Fruit fly (Drosophila melanogaster) whole organism, embryonic: ENCODE results near the gene shams.

Experiments
- BEAF-32 ChIP-seq: fragments of 200-800 bp; sonication (Bioruptor generic); optimal IDR thresholded peaks from 3 replicates; lab custom pipeline; 2017; ENCODE audit warnings: missing biosample characterization, missing genetic modification characterization, mild to moderate bottlenecking, moderate library complexity, missing genetic modification reagents
- CG10321 ChIP-seq: fragments of 200-800 bp; sonication (Bioruptor generic); IDR thresholded peaks from 2 replicates; pipeline ENCODE4 v1.3.6; 2022; ENCODE audit warnings: missing biosample characterization, missing genetic modification characterization
- CG11695 ChIP-seq: fragments of 200-800 bp; sonication (Bioruptor generic); IDR thresholded peaks from 3 replicates; pipeline ENCODE4 v1.3.6; 2022; ENCODE audit warnings: missing biosample characterization, missing genetic modification characterization
- CG12769 ChIP-seq: fragments of 200-800 bp; sonication (Bioruptor generic); optimal IDR thresholded peaks from 2 replicates; lab custom pipeline; 2019; ENCODE audit warnings: missing biosample characterization, mild to moderate bottlenecking, missing genetic modification characterization, moderate library complexity
- CG13287 ChIP-seq: fragments of 200-800 bp; sonication (Bioruptor generic); IDR thresholded peaks from 2 replicates; pipeline ENCODE4 v1.3.6; 2022; ENCODE audit warnings: missing biosample characterization, missing genetic modification characterization; ENCODE audit not compliant: partially characterized antibody
- CG1647 ChIP-seq: fragments of 200-800 bp; sonication (Bioruptor generic); optimal IDR thresholded peaks from 3 replicates; lab custom pipeline; 2016; ENCODE audit warnings: missing biosample characterization, missing genetic modification characterization
- CG18764 ChIP-seq: fragments of 200-800 bp; sonication (Bioruptor generic); optimal IDR thresholded peaks from 3 replicates; lab custom pipeline; 2016; ENCODE audit warnings: missing biosample characterization, missing genetic modification characterization
- CG2129 ChIP-seq: fragments of 200-800 bp; sonication (Bioruptor generic); IDR thresholded peaks from 2 replicates; pipeline ENCODE4 v1.3.6; 2022; ENCODE audit warnings: missing biosample characterization, missing genetic modification characterization; ENCODE audit not compliant: partially characterized antibody
- CG30020 ChIP-seq: fragments of 200-800 bp; optimal IDR thresholded peaks from 2 replicates; lab custom pipeline; 2019; ENCODE audit warnings: missing biosample characterization, mild to moderate bottlenecking, missing genetic modification characterization, moderate library complexity
- CG30403 ChIP-seq: fragments of 200-800 bp; sonication (Bioruptor generic); optimal IDR thresholded peaks from 3 replicates; lab custom pipeline; 2016; ENCODE audit warnings: missing biosample characterization, missing genetic modification characterization
- CG34422 ChIP-seq: fragments of 200-800 bp; sonication (Bioruptor generic); IDR thresholded peaks from 3 replicates; pipeline ENCODE4 v1.3.6; 2022; ENCODE audit warnings: missing biosample characterization, missing genetic modification characterization
- CG3847 ChIP-seq: fragments of 200-800 bp; sonication (Bioruptor generic); IDR thresholded peaks from 2 replicates; pipeline ENCODE4 v1.3.6; 2022; ENCODE audit warnings: missing biosample characterization, missing genetic modification characterization
- CG7963 ChIP-seq: fragments of 200-800 bp; sonication (Bioruptor generic); IDR thresholded peaks from 3 replicates; pipeline ENCODE4 v1.3.6; 2022; ENCODE audit warnings: missing biosample characterization, missing genetic modification characterization; ENCODE audit not compliant: partially characterized antibody
- CHES-1-like ChIP-seq: fragments of 200-800 bp; sonication (Bioruptor generic); optimal IDR thresholded peaks from 2 replicates; lab custom pipeline; 2016; ENCODE audit warnings: missing biosample characterization, missing genetic modification characterization
- CrebB ChIP-seq: fragments of 200-800 bp; sonication (Bioruptor generic); optimal IDR thresholded peaks from 3 replicates; lab custom pipeline; 2018; ENCODE audit warnings: missing biosample characterization, mild to moderate bottlenecking, missing genetic modification characterization
- Dip2 ChIP-seq: fragments of 200-800 bp; sonication (Bioruptor generic); IDR thresholded peaks from 2 replicates; pipeline ENCODE4 v1.3.6; 2022; ENCODE audit warnings: missing biosample characterization, missing genetic modification characterization
- Dip3 ChIP-seq: fragments of 200-800 bp; sonication (Bioruptor generic); optimal IDR thresholded peaks from 3 replicates; lab custom pipeline; 2016; ENCODE audit warnings: missing biosample characterization, missing genetic modification characterization
- Dref ChIP-seq: fragments of 200-800 bp; sonication (Bioruptor generic); IDR thresholded peaks from 2 replicates; pipeline ENCODE4 v1.3.6; 2022; ENCODE audit warnings: missing biosample characterization, missing genetic modification characterization
- E2f2 ChIP-seq: fragments of 200-800 bp; sonication (Bioruptor generic); IDR thresholded peaks from 2 replicates; pipeline ENCODE4 v1.3.6; 2022; ENCODE audit warnings: missing biosample characterization, missing genetic modification characterization
- HLH3B ChIP-seq: fragments of 200-800 bp; sonication (Bioruptor generic); IDR thresholded peaks from 2 replicates; pipeline ENCODE4 v1.3.6; 2022; ENCODE audit warnings: missing biosample characterization, missing genetic modification characterization
- HLH4C ChIP-seq: fragments of 200-800 bp; sonication (Bioruptor generic); IDR thresholded peaks from 3 replicates; pipeline ENCODE4 v1.3.6; 2022; ENCODE audit warnings: missing biosample characterization, missing genetic modification characterization; ENCODE audit not compliant: partially characterized antibody
- MBD-R2 ChIP-seq: fragments of 200-800 bp; sonication (Bioruptor generic); IDR thresholded peaks from 2 replicates; pipeline ENCODE4 v1.3.6; 2022; ENCODE audit warnings: missing biosample characterization, missing genetic modification characterization
- Opbp ChIP-seq: fragments of 200-800 bp; sonication (Bioruptor generic); IDR thresholded peaks from 3 replicates; pipeline ENCODE4 v1.3.6; 2022; ENCODE audit warnings: missing biosample characterization, missing genetic modification characterization; ENCODE audit not compliant: partially characterized antibody
- Rfx ChIP-seq: fragments of 200-800 bp; sonication (Bioruptor generic); IDR thresholded peaks from 2 replicates; pipeline ENCODE4 v1.3.6; 2022; ENCODE audit warnings: missing biosample characterization, missing genetic modification characterization
- Side ChIP-seq: fragments of 200-800 bp; sonication (Bioruptor generic); optimal IDR thresholded peaks from 2 replicates; lab custom pipeline; 2016; ENCODE audit warnings: missing biosample characterization, missing genetic modification characterization
- Sox100B ChIP-seq: fragments of 200-800 bp; sonication (Bioruptor generic); optimal IDR thresholded peaks from 3 replicates; lab custom pipeline; 2018; ENCODE audit warnings: missing biosample characterization, mild to moderate bottlenecking, missing genetic modification characterization
- Stat92E ChIP-seq, 3 experiments: fragments of >200 bp in 2 of 3; fragments of 200-800 bp in 1 of 3; sonication (Bioruptor generic) in 1 of 3; optimal IDR thresholded peaks; 2 replicates each; lab custom pipeline; 2017 to 2019; ENCODE audit warnings: missing biosample characterization in 3 of 3, missing genetic modification characterization in 3 of 3, mild to moderate bottlenecking in 1 of 3, moderate library complexity in 1 of 3
- amos ChIP-seq: fragments of 200-800 bp; sonication (Bioruptor generic); IDR thresholded peaks from 2 replicates; pipeline ENCODE4 v1.3.6; 2022; ENCODE audit warnings: missing biosample characterization, missing genetic modification characterization; ENCODE audit not compliant: partially characterized antibody
- bbx ChIP-seq: fragments of 200-800 bp; sonication (Bioruptor generic); IDR thresholded peaks from 2 replicates; pipeline ENCODE4 v1.3.6; 2022; ENCODE audit warnings: missing biosample characterization, missing genetic modification characterization; ENCODE audit not compliant: partially characterized antibody
- cato ChIP-seq: fragments of 200-800 bp; sonication (Bioruptor generic); optimal IDR thresholded peaks from 2 replicates; lab custom pipeline; 2016; ENCODE audit warnings: missing biosample characterization, missing genetic modification characterization, borderline replicate concordance
- cg ChIP-seq: fragments of 200-800 bp; sonication (Bioruptor generic); optimal IDR thresholded peaks from 3 replicates; lab custom pipeline; 2019; ENCODE audit warnings: missing biosample characterization, mild to moderate bottlenecking, missing genetic modification characterization, moderate library complexity
- chn ChIP-seq: fragments of 200-800 bp; sonication (Bioruptor generic); optimal IDR thresholded peaks from 2 replicates; lab custom pipeline; 2016; ENCODE audit warnings: missing biosample characterization, missing genetic modification characterization
- gcm ChIP-seq: fragments of 200-800 bp; sonication (Bioruptor generic); optimal IDR thresholded peaks from 2 replicates; lab custom pipeline; 2019; ENCODE audit warnings: missing biosample characterization, mild to moderate bottlenecking, missing genetic modification characterization, moderate library complexity
- gro ChIP-seq: fragments of 200-800 bp; sonication (Bioruptor generic); optimal IDR thresholded peaks from 2 replicates; lab custom pipeline; 2016; ENCODE audit warnings: missing biosample characterization, missing genetic modification characterization
- hb ChIP-seq: fragments of 200-800 bp; sonication (Bioruptor generic); IDR thresholded peaks from 3 replicates; pipeline ENCODE4 v1.3.6; 2022; ENCODE audit warnings: missing biosample characterization, missing genetic modification characterization; ENCODE audit not compliant: partially characterized antibody
- hbn ChIP-seq: fragments of 200-800 bp; sonication (Bioruptor generic); IDR thresholded peaks from 2 replicates; pipeline ENCODE4 v1.3.6; 2022; ENCODE audit warnings: missing biosample characterization, missing genetic modification characterization; ENCODE audit not compliant: partially characterized antibody
- her ChIP-seq: fragments of 200-800 bp; sonication (Bioruptor generic); optimal IDR thresholded peaks from 2 replicates; lab custom pipeline; 2016; ENCODE audit warnings: missing biosample characterization, missing genetic modification characterization
- lilli ChIP-seq: fragments of 200-800 bp; sonication (Bioruptor generic); optimal IDR thresholded peaks from 3 replicates; lab custom pipeline; 2016; ENCODE audit warnings: missing biosample characterization, missing genetic modification characterization
- lola ChIP-seq, 3 experiments: fragments of >200 bp in 2 of 3; fragments of 200-800 bp in 1 of 3; sonication (Bioruptor generic) in 1 of 3; optimal IDR thresholded peaks; 2 replicates each; lab custom pipeline; 2017 to 2019; ENCODE audit warnings: missing biosample characterization in 3 of 3, missing genetic modification characterization in 3 of 3, mild to moderate bottlenecking in 1 of 3, moderate library complexity in 1 of 3
- mam ChIP-seq: fragments of 200-800 bp; sonication (Bioruptor generic); optimal IDR thresholded peaks from 3 replicates; lab custom pipeline; 2016; ENCODE audit warnings: missing biosample characterization, missing genetic modification characterization
- nau ChIP-seq: fragments of 200-800 bp; sonication (Bioruptor generic); optimal IDR thresholded peaks from 3 replicates; lab custom pipeline; 2017; ENCODE audit warnings: missing biosample characterization, mild to moderate bottlenecking, missing genetic modification characterization, missing genetic modification reagents
- onecut ChIP-seq: fragments of 200-800 bp; sonication (Bioruptor generic); IDR thresholded peaks from 2 replicates; pipeline ENCODE4 v1.3.6; 2022; ENCODE audit warnings: missing biosample characterization, missing genetic modification characterization
- pzg ChIP-seq: fragments of 200-800 bp; sonication (Bioruptor generic); optimal IDR thresholded peaks from 3 replicates; lab custom pipeline; 2018; ENCODE audit warnings: missing biosample characterization, mild to moderate bottlenecking, missing genetic modification characterization, moderate library complexity
- slbo ChIP-seq: fragments of 200-800 bp; sonication (Bioruptor generic); IDR thresholded peaks from 2 replicates; pipeline ENCODE4 v1.3.6; 2022; ENCODE audit warnings: missing biosample characterization, missing genetic modification characterization
- stc ChIP-seq: fragments of 200-800 bp; sonication (Bioruptor generic); IDR thresholded peaks from 2 replicates; pipeline ENCODE4 v1.3.6; 2022; ENCODE audit warnings: missing biosample characterization, missing genetic modification characterization
- tna ChIP-seq: fragments of 200-800 bp; sonication (Bioruptor generic); IDR thresholded peaks from 2 replicates; pipeline ENCODE4 v1.3.6; 2022; ENCODE audit warnings: missing biosample characterization, missing genetic modification characterization; ENCODE audit not compliant: partially characterized antibody
- unc-4 ChIP-seq: fragments of 200-800 bp; sonication (Bioruptor generic); IDR thresholded peaks from 2 replicates; pipeline ENCODE4 v1.3.6; 2022; ENCODE audit warnings: missing biosample characterization, missing genetic modification characterization; ENCODE audit not compliant: partially characterized antibody
- zfh1 ChIP-seq: fragments of 200-800 bp; sonication (Bioruptor generic); IDR thresholded peaks from 3 replicates; pipeline ENCODE4 v1.3.6; 2022; ENCODE audit warnings: missing biosample characterization, missing genetic modification characterization

shams gene

DNA sequence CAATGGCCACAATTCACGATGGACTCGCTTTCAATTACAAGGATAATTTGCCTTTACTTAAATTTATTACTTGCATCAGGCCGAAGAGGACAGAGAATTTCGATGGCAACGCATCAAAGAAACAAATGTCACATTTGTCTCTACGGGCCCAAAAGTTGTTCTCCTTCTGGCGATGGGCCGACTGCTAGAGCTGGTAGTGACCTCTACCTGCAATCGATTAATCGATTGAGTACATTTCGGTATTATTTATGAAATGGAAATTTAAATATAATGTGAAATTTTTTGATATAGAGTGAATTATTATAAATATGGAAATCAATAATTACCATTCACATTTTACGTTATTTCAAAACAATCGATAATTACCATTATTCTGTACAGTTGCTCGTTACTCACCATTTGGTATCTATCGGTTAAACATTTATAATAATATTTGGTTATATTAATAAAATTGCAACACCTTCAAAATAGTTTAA is 48.4 kb upstream of the shams start, which contains the start of the genes CG31510 and TTLL5 (continued):
- peak; percentile 71 for TF ChIP-seq amos
- TF ChIP-seq CG11695 (GFP tag; lab: Robert Waterston, UW), result peak; percentile 26; the same call in 1 of the 3 replicates
- TF ChIP-seq cg (GFP tag; lab: Kevin White, UChicago), result no peak
- peak; percentile 13 for TF ChIP-seq gcm (GFP tag; lab: Kevin White, UChicago)
- TF ChIP-seq E2f2 (GFP tag; lab: Robert Waterston, UW), result no peak
- peak; percentile 70 for TF ChIP-seq CG2129
- TF ChIP-seq Sox100B (GFP tag; lab: Kevin White, UChicago), result peak; percentile 42
- TF ChIP-seq her (GFP tag; lab: Kevin White, UChicago), result peak; percentile 11
- 0 out of 3 replicates have a peak, but pooled peaks have one; percentile 43 for TF ChIP-seq CG34422 (GFP tag; lab: Robert Waterston, UW)
- TF ChIP-seq nau, result no peak
- peak; percentile 71 for TF ChIP-seq MBD-R2 (GFP tag; lab: Robert Waterston, UW)
- no peak for TF ChIP-seq CG10321 (GFP tag; lab: Robert Waterston, UW)
- no peak for TF ChIP-seq CG18764 (GFP tag; lab: Kevin White, UChicago)
- TF ChIP-seq CHES-1-like (GFP tag; lab: Kevin White, UChicago), result peak; percentile 13
- TF ChIP-seq CG1647, result no peak
- TF ChIP-seq Stat92E (GFP tag; optimal IDR thresholded peaks at IDR 0.05; lab: Kevin White, UChicago), result peak in 1 of 3 experiments; percentile 16
- peak; percentile 68 for TF ChIP-seq HLH4C
- TF ChIP-seq CG30020 (tag; lab: Kevin White, UChicago), result peak; percentile 69
- peak; percentile 12 for TF ChIP-seq Dip3 (GFP tag; lab: Kevin White, UChicago)
- TF ChIP-seq CG30403 (GFP tag; lab: Kevin White, UChicago), result peak; percentile 33
- TF ChIP-seq Dref (GFP tag; lab: Robert Waterston, UW), result peak; percentile 72
- peak; percentile 8 for TF ChIP-seq Side (GFP tag; lab: Kevin White, UChicago)
- peak; percentile 69 for TF ChIP-seq BEAF-32 (GFP tag; lab: Kevin White, UChicago)
- peak; percentile 49; the same call in 1 of the 3 replicates for TF ChIP-seq zfh1 (GFP tag; lab: Robert Waterston, UW)
- peak; percentile 75; the same call in 1 of the 2 replicates for TF ChIP-seq CG13287 (GFP tag; lab: Robert Waterston, UW)
- TF ChIP-seq Rfx, result peak; percentile 40; the same call in 1 of the 2 replicates
- peak; percentile 17; the same call in 1 of the 2 replicates for TF ChIP-seq CG3847
- TF ChIP-seq CrebB (tag; lab: Kevin White, UChicago), result peak; percentile 9
- peak; percentile 36; the same call in 1 of the 2 replicates for TF ChIP-seq slbo (GFP tag; lab: Robert Waterston, UW)
- peak; percentile 15 for TF ChIP-seq lilli (GFP tag; lab: Kevin White, UChicago)
- peak; percentile 17 for TF ChIP-seq hbn (GFP tag; lab: Robert Waterston, UW)
- TF ChIP-seq cato, result no peak
- no peak for TF ChIP-seq Dip2 (GFP tag; lab: Robert Waterston, UW)
- peak; percentile 57; the same call in 1 of the 2 replicates for TF ChIP-seq unc-4 (GFP tag; lab: Robert Waterston, UW)
- no peak for TF ChIP-seq CG12769 (tag; lab: Kevin White, UChicago)
- peak; percentile 15; the same call in 1 of the 2 replicates for TF ChIP-seq tna (GFP tag; lab: Robert Waterston, UW)
- peak; percentile 27 for TF ChIP-seq mam (GFP tag; lab: Kevin White, UChicago)
- TF ChIP-seq stc (GFP tag; lab: Robert Waterston, UW), result 0 out of 2 replicates have a peak, but pooled peaks have one; percentile 31
- peak in 1 of 3 experiments; percentile 18 for TF ChIP-seq lola (GFP tag; optimal IDR thresholded peaks at IDR 0.05; lab: Kevin White, UChicago)
- peak; percentile 60 for TF ChIP-seq bbx (GFP tag; lab: Robert Waterston, UW)
- TF ChIP-seq onecut (GFP tag; lab: Robert Waterston, UW), result no peak
- peak; percentile 30 for TF ChIP-seq gro (GFP tag; lab: Kevin White, UChicago)
- TF ChIP-seq Opbp (GFP tag; lab: Robert Waterston, UW), result peak; percentile 72
- 0 out of 2 replicates have a peak, but pooled peaks have one; percentile 11 for TF ChIP-seq HLH3B (GFP tag; lab: Robert Waterston, UW)
- no peak for TF ChIP-seq chn
- TF ChIP-seq CG7963 (GFP tag; lab: Robert Waterston, UW), result peak; percentile 70
- TF ChIP-seq hb, result no peak; the same call in none of the 3 replicates
- TF ChIP-seq pzg (GFP tag; lab: Kevin White, UChicago), result peak; percentile 43
